Fruit fly (Drosophila melanogaster) whole organism, embryonic: ENCODE measurements around the gene CG6749.

ENCODE experiments used
- ATbp ChIP-seq: fragments of 200-800 bp; sonication (Bioruptor generic); optimal IDR thresholded peaks from 2 replicates; lab custom pipeline; 2017; ENCODE audit warnings: missing biosample characterization, mild to moderate bottlenecking, missing genetic modification characterization, missing genetic modification reagents
- Antp ChIP-seq: fragments of 200-800 bp; sonication (Bioruptor generic); optimal IDR thresholded peaks from 3 replicates; lab custom pipeline; 2016; ENCODE audit warnings: missing biosample characterization, missing genetic modification characterization
- Atf6 ChIP-seq: fragments of 200-800 bp; sonication (Bioruptor generic); IDR thresholded peaks from 2 replicates; pipeline ENCODE4 v1.3.6; 2022; ENCODE audit warnings: missing biosample characterization, missing genetic modification characterization
- B-H2 ChIP-seq: fragments of 200-800 bp; sonication (Bioruptor generic); optimal IDR thresholded peaks from 2 replicates; lab custom pipeline; 2018; ENCODE audit warnings: missing biosample characterization, mild to moderate bottlenecking, missing genetic modification characterization
- Bgb ChIP-seq: fragments of 200-800 bp; sonication (Bioruptor generic); IDR thresholded peaks from 2 replicates; pipeline ENCODE4 v1.3.6; 2022; ENCODE audit warnings: missing biosample characterization, missing genetic modification characterization; ENCODE audit not compliant: partially characterized antibody
- CG13424 ChIP-seq: fragments of 200-800 bp; sonication (Bioruptor generic); optimal IDR thresholded peaks from 2 replicates; lab custom pipeline; 2019; ENCODE audit warnings: missing biosample characterization, mild to moderate bottlenecking, missing genetic modification characterization, moderate library complexity
- CG15269 ChIP-seq: fragments of 200-800 bp; sonication (Bioruptor generic); optimal IDR thresholded peaks from 2 replicates; lab custom pipeline; 2018; ENCODE audit warnings: missing biosample characterization, mild to moderate bottlenecking, missing genetic modification characterization, moderate library complexity
- CG1832 ChIP-seq: fragments of 200-800 bp; sonication (Bioruptor generic); optimal IDR thresholded peaks from 2 replicates; lab custom pipeline; 2017; ENCODE audit warnings: missing biosample characterization, mild to moderate bottlenecking, missing genetic modification characterization, inconsistent platforms
- CG2116 ChIP-seq: fragments of 200-800 bp; sonication (Bioruptor generic); optimal IDR thresholded peaks from 3 replicates; lab custom pipeline; 2018; ENCODE audit warnings: missing biosample characterization, mild to moderate bottlenecking, missing genetic modification characterization
- CG2120 ChIP-seq: fragments of 200-800 bp; sonication (Bioruptor generic); optimal IDR thresholded peaks from 3 replicates; lab custom pipeline; 2016; ENCODE audit warnings: missing biosample characterization, missing genetic modification characterization
- CG32532 ChIP-seq: fragments of 200-800 bp; sonication (Bioruptor generic); IDR thresholded peaks from 2 replicates; pipeline ENCODE4 v1.3.6; 2022; ENCODE audit warnings: missing biosample characterization, missing genetic modification characterization
- CG3995 ChIP-seq: fragments of 200-800 bp; sonication (Bioruptor generic); optimal IDR thresholded peaks from 3 replicates; lab custom pipeline; 2016; ENCODE audit warnings: missing biosample characterization, missing genetic modification characterization
- CG42726 ChIP-seq: fragments of 200-800 bp; sonication (Bioruptor generic); IDR thresholded peaks from 2 replicates; pipeline ENCODE4 v1.3.6; 2022; ENCODE audit warnings: missing biosample characterization, missing genetic modification characterization; ENCODE audit not compliant: partially characterized antibody
- CG7987 ChIP-seq: fragments of 200-800 bp; sonication (Bioruptor generic); optimal IDR thresholded peaks from 2 replicates; lab custom pipeline; 2018; ENCODE audit warnings: missing biosample characterization, mild to moderate bottlenecking, missing genetic modification characterization, moderate library complexity
- CG8359 ChIP-seq: fragments of 200-800 bp; sonication (Bioruptor generic); optimal IDR thresholded peaks from 2 replicates; lab custom pipeline; 2017; ENCODE audit warnings: missing biosample characterization, mild to moderate bottlenecking, missing genetic modification characterization, borderline replicate concordance
- CG9876 ChIP-seq: fragments of 200-800 bp; sonication (Bioruptor generic); optimal IDR thresholded peaks from 2 replicates; lab custom pipeline; 2016; ENCODE audit warnings: missing biosample characterization, missing genetic modification characterization
- CTCF ChIP-seq: fragments of 200-800 bp; sonication (Bioruptor generic); optimal IDR thresholded peaks from 2 replicates; lab custom pipeline; 2017; ENCODE audit warnings: missing biosample characterization, mild to moderate bottlenecking, missing genetic modification characterization, moderate library complexity
- Dbx ChIP-seq: fragments of 200-800 bp; sonication (Bioruptor generic); IDR thresholded peaks from 3 replicates; pipeline ENCODE4 v1.3.6; 2022; ENCODE audit warnings: missing biosample characterization, missing genetic modification characterization
- Dfd ChIP-seq, 2 experiments: fragments of >200 bp; optimal IDR thresholded peaks; 2 replicates each; lab custom pipeline; 2017; ENCODE audit warnings: missing biosample characterization in 2 of 2, missing genetic modification characterization in 2 of 2
- Dp ChIP-seq: fragments of 200-800 bp; sonication (Bioruptor generic); optimal IDR thresholded peaks from 2 replicates; lab custom pipeline; 2018; ENCODE audit warnings: missing biosample characterization, mild to moderate bottlenecking, missing genetic modification characterization, moderate library complexity
- Jarid2 ChIP-seq: fragments of 200-800 bp; sonication (Bioruptor generic); optimal IDR thresholded peaks from 3 replicates; lab custom pipeline; 2017; ENCODE audit warnings: mild to moderate bottlenecking, missing biosample characterization, missing genetic modification reagents, missing genetic modification characterization
- Mad ChIP-seq: fragments of 200-800 bp; sonication (Bioruptor generic); optimal IDR thresholded peaks from 2 replicates; lab custom pipeline; 2016; ENCODE audit warnings: missing biosample characterization, missing genetic modification characterization
- Mrtf ChIP-seq: fragments of 200-800 bp; sonication (Bioruptor generic); IDR thresholded peaks from 3 replicates; pipeline ENCODE4 v1.3.6; 2022; ENCODE audit warnings: missing biosample characterization, missing genetic modification characterization
- PHDP ChIP-seq: fragments of 200-800 bp; sonication (Bioruptor generic); optimal IDR thresholded peaks from 3 replicates; lab custom pipeline; 2018; ENCODE audit warnings: missing biosample characterization, mild to moderate bottlenecking, missing genetic modification characterization, moderate library complexity
- Pdp1 ChIP-seq, 2 experiments: fragments of 200-800 bp; sonication (Bioruptor generic); optimal IDR thresholded peaks; 3 replicates each; lab custom pipeline; 2016; ENCODE audit warnings: missing biosample characterization in 2 of 2, missing genetic modification characterization in 2 of 2, mild to moderate bottlenecking in 1 of 2, moderate library complexity in 1 of 2
- Scr ChIP-seq: fragments of 200-800 bp; sonication (Bioruptor generic); IDR thresholded peaks from 2 replicates; pipeline ENCODE4 v1.3.6; 2022; ENCODE audit warnings: missing biosample characterization, missing genetic modification characterization; ENCODE audit not compliant: partially characterized antibody
- Sry-δ ChIP-seq: fragments of 200-800 bp; sonication (Bioruptor generic); optimal IDR thresholded peaks from 2 replicates; lab custom pipeline; 2016; ENCODE audit warnings: missing biosample characterization, missing genetic modification characterization
- az2 ChIP-seq: fragments of 200-800 bp; sonication (Bioruptor generic); optimal IDR thresholded peaks from 3 replicates; lab custom pipeline; 2016; ENCODE audit warnings: missing biosample characterization, missing genetic modification characterization
- cad ChIP-seq: fragments of >200 bp; optimal IDR thresholded peaks from 2 replicates; lab custom pipeline; 2017; ENCODE audit warnings: missing biosample characterization, missing genetic modification characterization
- cg ChIP-seq: fragments of 200-800 bp; sonication (Bioruptor generic); optimal IDR thresholded peaks from 3 replicates; lab custom pipeline; 2019; ENCODE audit warnings: missing biosample characterization, mild to moderate bottlenecking, missing genetic modification characterization, moderate library complexity
- chinmo ChIP-seq: fragments of 200-800 bp; sonication (Bioruptor generic); IDR thresholded peaks from 4 replicates; pipeline ENCODE4 v1.3.6; 2022; ENCODE audit warnings: missing biosample characterization, missing genetic modification characterization; ENCODE audit not compliant: partially characterized antibody
- croc ChIP-seq: fragments of 200-800 bp; sonication (Bioruptor generic); conservative IDR thresholded peaks from 3 replicates; pipeline ENCODE4 v1.3.6; 2022; ENCODE audit warnings: missing biosample characterization, missing genetic modification characterization
- crol ChIP-seq: fragments of 200-800 bp; sonication (Bioruptor generic); IDR thresholded peaks from 2 replicates; pipeline ENCODE4 v1.3.6; 2022; ENCODE audit warnings: missing biosample characterization, missing genetic modification characterization
- dan ChIP-seq: fragments of 200-800 bp; sonication (Bioruptor generic); IDR thresholded peaks from 2 replicates; pipeline ENCODE4 v1.3.6; 2022; ENCODE audit warnings: missing biosample characterization, missing genetic modification characterization
- dm ChIP-seq: fragments of 200-800 bp; sonication (Bioruptor generic); optimal IDR thresholded peaks from 3 replicates; lab custom pipeline; 2016; ENCODE audit warnings: missing biosample characterization, missing genetic modification characterization
- dpn ChIP-seq, 2 experiments: fragments of 200-800 bp; sonication (Bioruptor generic); optimal IDR thresholded peaks; 3 replicates each; lab custom pipeline; 2016; ENCODE audit warnings: missing biosample characterization in 2 of 2, missing genetic modification characterization in 2 of 2
- gcm2 ChIP-seq: fragments of 200-800 bp; sonication (Bioruptor generic); optimal IDR thresholded peaks from 2 replicates; lab custom pipeline; 2016; ENCODE audit warnings: missing biosample characterization, missing genetic modification characterization
- hb ChIP-seq: fragments of 200-800 bp; sonication (Bioruptor generic); IDR thresholded peaks from 3 replicates; pipeline ENCODE4 v1.3.6; 2022; ENCODE audit warnings: missing biosample characterization, missing genetic modification characterization; ENCODE audit not compliant: partially characterized antibody
- inv ChIP-seq: fragments of 200-800 bp; sonication (Bioruptor generic); IDR thresholded peaks from 2 replicates; pipeline ENCODE4 v1.3.6; 2022; ENCODE audit warnings: missing biosample characterization, missing genetic modification characterization; ENCODE audit not compliant: partially characterized antibody
- mirr ChIP-seq: fragments of 200-800 bp; sonication (Bioruptor generic); optimal IDR thresholded peaks from 3 replicates; lab custom pipeline; 2018; ENCODE audit warnings: missing biosample characterization, mild to moderate bottlenecking, missing genetic modification characterization
- mld ChIP-seq: fragments of 200-800 bp; sonication (Bioruptor generic); IDR thresholded peaks from 3 replicates; pipeline ENCODE4 v1.3.6; 2022; ENCODE audit warnings: missing biosample characterization, missing genetic modification characterization; ENCODE audit not compliant: partially characterized antibody
- nerfin-1 ChIP-seq: fragments of 200-800 bp; sonication (Bioruptor generic); optimal IDR thresholded peaks from 3 replicates; lab custom pipeline; 2019; ENCODE audit warnings: missing biosample characterization, mild to moderate bottlenecking, missing genetic modification characterization, moderate library complexity
- nom ChIP-seq: fragments of 200-800 bp; sonication (Bioruptor generic); optimal IDR thresholded peaks from 2 replicates; lab custom pipeline; 2017; ENCODE audit warnings: missing biosample characterization, missing genetic modification characterization, mild to moderate bottlenecking, moderate library complexity, missing genetic modification reagents
- repo ChIP-seq: fragments of 200-800 bp; sonication (Bioruptor generic); optimal IDR thresholded peaks from 2 replicates; lab custom pipeline; 2016; ENCODE audit warnings: missing biosample characterization, missing genetic modification characterization
- row ChIP-seq: fragments of 200-800 bp; sonication (Bioruptor generic); IDR thresholded peaks from 3 replicates; pipeline ENCODE4 v1.3.6; 2022; ENCODE audit warnings: missing biosample characterization, missing genetic modification characterization
- sna ChIP-seq: fragments of 200-800 bp; sonication (Bioruptor generic); IDR thresholded peaks from 2 replicates; pipeline ENCODE4 v1.3.6; 2022; ENCODE audit warnings: missing biosample characterization, missing genetic modification characterization; ENCODE audit not compliant: partially characterized antibody
- tio ChIP-seq: fragments of 200-800 bp; sonication (Bioruptor generic); optimal IDR thresholded peaks from 2 replicates; lab custom pipeline; 2017; ENCODE audit warnings: missing biosample characterization, missing genetic modification characterization, inconsistent platforms
- unc-4 ChIP-seq: fragments of 200-800 bp; sonication (Bioruptor generic); IDR thresholded peaks from 2 replicates; pipeline ENCODE4 v1.3.6; 2022; ENCODE audit warnings: missing biosample characterization, missing genetic modification characterization; ENCODE audit not compliant: partially characterized antibody
- vfl ChIP-seq: fragments of 200-800 bp; sonication (Bioruptor generic); optimal IDR thresholded peaks from 2 replicates; lab custom pipeline; 2016; ENCODE audit warnings: missing biosample characterization, missing genetic modification characterization
- vnd ChIP-seq: fragments of 200-800 bp; sonication (Bioruptor generic); IDR thresholded peaks from 3 replicates; pipeline ENCODE4 v1.3.6; 2022; ENCODE audit warnings: missing biosample characterization, missing genetic modification characterization; ENCODE audit not compliant: partially characterized antibody

Gene CG6749

DNA sequence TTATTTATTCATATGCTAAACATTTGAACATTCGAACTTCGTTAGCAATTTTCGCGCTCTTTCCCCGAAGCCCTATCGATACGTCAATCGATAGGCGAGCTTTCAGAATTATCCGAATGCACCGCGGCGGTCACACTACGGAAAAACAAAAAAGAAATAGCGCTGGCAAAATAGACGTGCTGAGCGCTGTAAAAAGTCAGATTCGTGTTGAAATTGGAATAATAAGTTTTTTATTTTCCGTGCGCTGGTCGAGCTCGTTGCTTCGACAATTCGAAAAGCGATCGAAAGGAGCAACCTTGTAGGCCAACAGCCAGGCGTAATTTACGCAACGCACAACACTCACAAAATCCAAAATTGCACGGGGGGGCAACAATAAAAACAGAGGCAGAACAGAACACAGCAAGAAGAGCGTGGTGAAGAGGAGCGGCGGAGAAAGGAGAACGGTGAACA is 35.4 kb downstream of the CG6749 start, which contains the start of gene Ubc4:
Ubc4 (plus strand) TSS at position 144 of the 450 bp plus-strand sequence.
- TF ChIP-seq Jarid2 (GFP tag; lab: Kevin White, UChicago) (peak; percentile 11), mirr (GFP tag; lab: Kevin White, UChicago) (no peak), Antp (peak; percentile 25), Scr (GFP tag; lab: Robert Waterston, UW) (peak; percentile 81), CG1832 (GFP tag; lab: Kevin White, UChicago) (no peak), hb (GFP tag; lab: Robert Waterston, UW) (peak; percentile 76), cg (GFP tag; lab: Kevin White, UChicago) (no peak), Mrtf (0 out of 3 replicates have a peak, but pooled peaks have one; percentile 32), CG9876 (GFP tag; lab: Kevin White, UChicago) (no peak), row (GFP tag; lab: Robert Waterston, UW) (peak; percentile 66), sna (GFP tag; lab: Robert Waterston, UW) (peak; percentile 88), repo (GFP tag; lab: Kevin White, UChicago) (peak; percentile 8), gcm2 (GFP tag; lab: Kevin White, UChicago) (no peak), Bgb (GFP tag; lab: Robert Waterston, UW) (peak; percentile 93), unc-4 (GFP tag; lab: Robert Waterston, UW) (peak; percentile 90), CG7987 (GFP tag; lab: Kevin White, UChicago) (peak; percentile 3), Sry-δ (GFP tag; lab: Kevin White, UChicago) (peak; percentile 86), CG42726 (GFP tag; lab: Robert Waterston, UW) (peak; percentile 79), CG3995 (GFP tag; lab: Kevin White, UChicago) (no peak), vnd (peak; percentile 71), tio (GFP tag; lab: Kevin White, UChicago) (no peak), dan (GFP tag; lab: Robert Waterston, UW) (no peak), Dbx (GFP tag; lab: Robert Waterston, UW) (peak; percentile 10; the same call in 1 of the 3 replicates), CG13424 (peak; percentile 18), nom (GFP tag; lab: Kevin White, UChicago) (peak; percentile 52), Mad (no peak), B-H2 (GFP tag; lab: Kevin White, UChicago) (no peak), Dfd (GFP tag; optimal IDR thresholded peaks at IDR 0.05; lab: Kevin White, UChicago) (no peak), mld (GFP tag; lab: Robert Waterston, UW) (peak; percentile 71; the same call in 2 of the 3 replicates), Atf6 (GFP tag; lab: Robert Waterston, UW) (no peak; the same call in 1 of the 2 replicates), dm (GFP tag; lab: Kevin White, UChicago) (peak; percentile 36), CG2120 (peak; percentile 51), CG32532 (GFP tag; lab: Robert Waterston, UW) (peak; percentile 32; the same call in 1 of the 2 replicates), ATbp (GFP tag; lab: Kevin White, UChicago) (no peak), az2 (GFP tag; lab: Kevin White, UChicago) (no peak), CG2116 (GFP tag; lab: Kevin White, UChicago) (peak; percentile 78), PHDP (tag; lab: Kevin White, UChicago) (peak; percentile 7), CG8359 (no peak), cad (no peak), inv (GFP tag; lab: Robert Waterston, UW) (peak; percentile 80), Dp (GFP tag; lab: Kevin White, UChicago) (peak; percentile 97), dpn (GFP tag; optimal IDR thresholded peaks at IDR 0.05; lab: Kevin White, UChicago) (peak in 1 of 2 experiments; percentile 2), Pdp1 (GFP tag; optimal IDR thresholded peaks at IDR 0.05; lab: Kevin White, UChicago) (peak in 1 of 2 experiments; percentile 72), vfl (peak; percentile 13), nerfin-1 (tag; lab: Kevin White, UChicago) (no peak), CTCF (GFP tag; lab: Kevin White, UChicago) (peak; percentile 75), crol (GFP tag; lab: Robert Waterston, UW) (peak; percentile 62), croc (GFP tag; lab: Robert Waterston, UW) (no peak), chinmo (GFP tag; lab: Robert Waterston, UW) (peak; percentile 66; the same call in 3 of the 4 replicates), CG15269 (tag; lab: Kevin White, UChicago) (no peak)
